Fruit fly (Drosophila melanogaster): ENCODE data around the gene jigr1.

The jigr1 gene

dm6 chr3R:25647577-25648257 is 10.1 kb downstream of the jigr1 start:
- TF ChIP-seq gl (tag; optimal IDR thresholded peaks at IDR 0.05) (peak; percentile 52), CG9948 (tag; optimal IDR thresholded peaks at IDR 0.05) (no peak), CG17806 (tag; optimal IDR thresholded peaks at IDR 0.05) (peak; percentile 10), rn (GFP tag; IDR thresholded peaks at IDR 0.05) (peak; percentile 44; the same call in 1 of the 2 replicates), fd96Ca (GFP tag; IDR thresholded peaks at IDR 0.05) (peak; percentile 83), CG4496 (GFP tag; IDR thresholded peaks at IDR 0.05) (peak; percentile 77; the same call in 2 of the 3 replicates), CG14655 (GFP tag; optimal IDR thresholded peaks at IDR 0.05) (peak; percentile 58), CG34367 (tag; optimal IDR thresholded peaks at IDR 0.05) (peak; percentile 33), CG13204 (GFP tag; optimal IDR thresholded peaks at IDR 0.05) (peak; percentile 67), D1 (tag; optimal IDR thresholded peaks at IDR 0.05) (no peak), CG15710 (tag; optimal IDR thresholded peaks at IDR 0.05) (peak; percentile 30), Pif1B (GFP tag; optimal IDR thresholded peaks at IDR 0.05) (peak; percentile 19), Pif1A (GFP tag; optimal IDR thresholded peaks at IDR 0.05) (peak; percentile 51), CG10348 (GFP tag; IDR thresholded peaks at IDR 0.05) (no peak), CG12605 (GFP tag; IDR thresholded peaks at IDR 0.05) (peak; percentile 85), Snoo (tag; optimal IDR thresholded peaks at IDR 0.05) (peak; percentile 52), CG32121 (GFP tag; IDR thresholded peaks at IDR 0.05) (peak; percentile 84), Ets98B (GFP tag; IDR thresholded peaks at IDR 0.05) (peak; percentile 82), CG8159 (tag; optimal IDR thresholded peaks at IDR 0.05) (peak; percentile 33), EcR (GFP tag; optimal IDR thresholded peaks at IDR 0.05) (no peak), CG8301 (tag; optimal IDR thresholded peaks at IDR 0.05) (peak; percentile 22)

- TF ChIP-seq Pif1A (GFP tag; optimal IDR thresholded peaks at IDR 0.05) (no peak), Ets98B (GFP tag; IDR thresholded peaks at IDR 0.05) (no peak), CG14655 (GFP tag; optimal IDR thresholded peaks at IDR 0.05) (peak; percentile 3), CG4496 (GFP tag; IDR thresholded peaks at IDR 0.05) (no peak), CG32121 (GFP tag; IDR thresholded peaks at IDR 0.05) (no peak), CG8301 (tag; optimal IDR thresholded peaks at IDR 0.05) (no peak)
Observed at dm6 chr3R:25648258-25648606, 10.6 kb downstream of the jigr1 start.

- no peak for TF ChIP-seq CG13204 (GFP tag; optimal IDR thresholded peaks at IDR 0.05)
- no peak for TF ChIP-seq fd96Ca (GFP tag; IDR thresholded peaks at IDR 0.05)
- no peak for TF ChIP-seq CG10348 (GFP tag; IDR thresholded peaks at IDR 0.05)
- no peak for TF ChIP-seq Pif1B (GFP tag; optimal IDR thresholded peaks at IDR 0.05)
- TF ChIP-seq CG14655 (GFP tag; optimal IDR thresholded peaks at IDR 0.05), result no peak
- no peak for TF ChIP-seq Ets98B (GFP tag; IDR thresholded peaks at IDR 0.05)
- no peak for TF ChIP-seq rn (GFP tag; IDR thresholded peaks at IDR 0.05)
- no peak for TF ChIP-seq Pif1A (GFP tag; optimal IDR thresholded peaks at IDR 0.05)
- no peak for TF ChIP-seq CG32121 (GFP tag; IDR thresholded peaks at IDR 0.05)
- TF ChIP-seq CG8301 (tag; optimal IDR thresholded peaks at IDR 0.05), result no peak
Observed at dm6 chr3R:25650417-25650816, 12.8 kb downstream of the jigr1 start.

- TF ChIP-seq Ets98B (GFP tag; IDR thresholded peaks at IDR 0.05) (peak; percentile 35; the same call in 1 of the 2 replicates), CG4496 (GFP tag; IDR thresholded peaks at IDR 0.05) (peak; percentile 60; the same call in 2 of the 3 replicates), fd96Ca (GFP tag; IDR thresholded peaks at IDR 0.05) (peak; percentile 68; the same call in 2 of the 3 replicates), Pif1B (GFP tag; optimal IDR thresholded peaks at IDR 0.05) (peak; percentile 59), Pif1A (GFP tag; optimal IDR thresholded peaks at IDR 0.05) (no peak), CG17806 (tag; optimal IDR thresholded peaks at IDR 0.05) (peak; percentile 62), CG13204 (GFP tag; optimal IDR thresholded peaks at IDR 0.05) (no peak), CG15710 (tag; optimal IDR thresholded peaks at IDR 0.05) (peak; percentile 41), CG12605 (GFP tag; IDR thresholded peaks at IDR 0.05) (peak; percentile 70), D1 (tag; optimal IDR thresholded peaks at IDR 0.05) (no peak), EcR (GFP tag; optimal IDR thresholded peaks at IDR 0.05) (no peak), CG10348 (GFP tag; IDR thresholded peaks at IDR 0.05) (no peak), CG14655 (GFP tag; optimal IDR thresholded peaks at IDR 0.05) (peak; percentile 60), CG32121 (GFP tag; IDR thresholded peaks at IDR 0.05) (peak; percentile 63), CG34367 (tag; optimal IDR thresholded peaks at IDR 0.05) (peak; percentile 20), CG8301 (tag; optimal IDR thresholded peaks at IDR 0.05) (peak; percentile 53), rn (GFP tag; IDR thresholded peaks at IDR 0.05) (peak; percentile 27; the same call in 1 of the 2 replicates), CG8159 (tag; optimal IDR thresholded peaks at IDR 0.05) (peak; percentile 64), Snoo (tag; optimal IDR thresholded peaks at IDR 0.05) (peak; percentile 34), gl (tag; optimal IDR thresholded peaks at IDR 0.05) (no peak), CG9948 (tag; optimal IDR thresholded peaks at IDR 0.05) (peak; percentile 35)
Observed at dm6 chr3R:25651414-25651813, 13.8 kb downstream of the jigr1 start.

- TF ChIP-seq Ets98B (GFP tag; IDR thresholded peaks at IDR 0.05), result peak; percentile 32; the same call in 1 of the 2 replicates
- no peak for TF ChIP-seq gl (tag; optimal IDR thresholded peaks at IDR 0.05)
Observed at dm6 chr3R:25652066-25652720, 14.6 kb downstream of the jigr1 start.

dm6 chr3R:25659857-25660417 is 22.3 kb downstream of the jigr1 start:
- TF ChIP-seq gl (tag; optimal IDR thresholded peaks at IDR 0.05), result no peak
- no peak for TF ChIP-seq CG13204 (GFP tag; optimal IDR thresholded peaks at IDR 0.05)
- TF ChIP-seq EcR (GFP tag; optimal IDR thresholded peaks at IDR 0.05), result no peak
- TF ChIP-seq CG17806 (tag; optimal IDR thresholded peaks at IDR 0.05), result no peak
- TF ChIP-seq CG12605 (GFP tag; IDR thresholded peaks at IDR 0.05), result no peak
- no peak for TF ChIP-seq CG4496 (GFP tag; IDR thresholded peaks at IDR 0.05)
- TF ChIP-seq CG15710 (tag; optimal IDR thresholded peaks at IDR 0.05), result no peak
- TF ChIP-seq Pif1A (GFP tag; optimal IDR thresholded peaks at IDR 0.05), result no peak
- no peak for TF ChIP-seq D1 (tag; optimal IDR thresholded peaks at IDR 0.05)
- TF ChIP-seq Snoo (tag; optimal IDR thresholded peaks at IDR 0.05), result no peak
- TF ChIP-seq Ets98B (GFP tag; IDR thresholded peaks at IDR 0.05), result no peak
- TF ChIP-seq CG34367 (tag; optimal IDR thresholded peaks at IDR 0.05), result no peak
- TF ChIP-seq CG8159 (tag; optimal IDR thresholded peaks at IDR 0.05), result no peak
- no peak for TF ChIP-seq CG8301 (tag; optimal IDR thresholded peaks at IDR 0.05)
- no peak for TF ChIP-seq CG10348 (GFP tag; IDR thresholded peaks at IDR 0.05)
- no peak for TF ChIP-seq CG14655 (GFP tag; optimal IDR thresholded peaks at IDR 0.05)
- no peak for TF ChIP-seq fd96Ca (GFP tag; IDR thresholded peaks at IDR 0.05)
- no peak for TF ChIP-seq CG9948 (tag; optimal IDR thresholded peaks at IDR 0.05)
- no peak for TF ChIP-seq Pif1B (GFP tag; optimal IDR thresholded peaks at IDR 0.05)
- TF ChIP-seq CG32121 (GFP tag; IDR thresholded peaks at IDR 0.05), result no peak; the same call in 1 of the 2 replicates

All from whole organism, pupa.